Worm (Caenorhabditis elegans) whole organism, L1 larva: ENCODE results near the gene lido-8.

Experiments
- C04F5.9 ChIP-seq: sonication (generic microtip); optimal IDR thresholded peaks from 2 replicates; lab custom pipeline; 2016; ENCODE audit warnings: missing genetic modification characterization, missing compliant biosample characterization
- C16A3.4 ChIP-seq: fragments of 150-350 bp; optimal IDR thresholded peaks from 2 replicates; lab custom pipeline; 2014; ENCODE audit warnings: missing biosample characterization, missing genetic modification characterization
- C34B4.2 ChIP-seq: sonication (generic microtip); optimal IDR thresholded peaks from 2 replicates; lab custom pipeline; 2017; ENCODE audit warnings: mild to moderate bottlenecking, missing genetic modification characterization, missing compliant biosample characterization
- Y116A8C.19 ChIP-seq: sonication (generic microtip); optimal IDR thresholded peaks from 2 replicates; lab custom pipeline; 2016; ENCODE audit warnings: missing compliant biosample characterization, missing genetic modification characterization, borderline replicate concordance
- alr-1 ChIP-seq: fragments of 200-800 bp; sonication (Bioruptor generic); optimal IDR thresholded peaks from 2 replicates; lab custom pipeline; 2018; ENCODE audit warnings: borderline replicate concordance, mild to moderate bottlenecking, missing genetic modification characterization, missing compliant biosample characterization
- ama-1 ChIP-seq: fragments of 150-350 bp; optimal IDR thresholded peaks from 2 replicates; lab custom pipeline; 2014
- ceh-8 ChIP-seq: fragments of 200-800 bp; sonication (Bioruptor generic); optimal IDR thresholded peaks from 2 replicates; lab custom pipeline; 2018; ENCODE audit warnings: mild to moderate bottlenecking, missing genetic modification characterization, moderate library complexity, missing compliant biosample characterization
- ceh-82 ChIP-seq, 3 experiments: fragments of 150-350 bp in 1 of 3; sonication (generic microtip) in 2 of 3; optimal IDR thresholded peaks; 2 replicates each; lab custom pipeline; 2014 to 2017; ENCODE audit warnings: missing biosample characterization in 3 of 3, missing genetic modification characterization in 3 of 3
- ceh-88 ChIP-seq: fragments of 200-800 bp; sonication (Bioruptor generic); IDR thresholded peaks from 2 replicates; pipeline ENCODE4 v1.3.6; 2022; ENCODE audit warnings: missing genetic modification characterization, missing compliant biosample characterization
- ceh-90 ChIP-seq: sonication (generic microtip); optimal IDR thresholded peaks from 2 replicates; lab custom pipeline; 2016; ENCODE audit warnings: missing genetic modification characterization, missing compliant biosample characterization
- efl-1 ChIP-seq, 4 experiments: fragments of 150-350 bp; optimal IDR thresholded peaks in 3 of 4; peaks in 1 of 4; 1 replicate in 1 of 4; 2 replicates in 3 of 4; lab custom pipeline; 2014; ENCODE audit warnings: missing biosample characterization in 2 of 4, missing genetic modification characterization in 2 of 4, missing genetic modification reagents in 2 of 4
- efl-3 ChIP-seq: fragments of 200-800 bp; sonication (Bioruptor generic); optimal IDR thresholded peaks from 2 replicates; lab custom pipeline; 2018; ENCODE audit warnings: mild to moderate bottlenecking, missing genetic modification characterization, missing compliant biosample characterization
- elt-3 ChIP-seq, 6 experiments: fragments of 150-350 bp in 1 of 6; sonication (generic microtip); optimal IDR thresholded peaks; 2 replicates each; lab custom pipeline; 2017 to 2018; ENCODE audit warnings: missing biosample characterization in 6 of 6, missing genetic modification characterization in 6 of 6, inconsistent platforms in 1 of 6
- ets-5 ChIP-seq: fragments of 200-800 bp; sonication (Bioruptor generic); IDR thresholded peaks from 2 replicates; pipeline ENCODE4 v1.3.6; 2022; ENCODE audit warnings: missing genetic modification characterization, missing compliant biosample characterization
- fkh-10 ChIP-seq: sonication (generic microtip); optimal IDR thresholded peaks from 2 replicates; lab custom pipeline; 2017; ENCODE audit warnings: missing biosample characterization, missing genetic modification reagents, missing genetic modification characterization
- fkh-8 ChIP-seq: sonication (generic microtip); optimal IDR thresholded peaks from 2 replicates; lab custom pipeline; 2016; ENCODE audit warnings: mild to moderate bottlenecking, missing genetic modification characterization, missing compliant biosample characterization
- hlh-17 ChIP-seq: fragments of 200-800 bp; sonication (Bioruptor generic); optimal IDR thresholded peaks from 2 replicates; lab custom pipeline; 2018; ENCODE audit warnings: missing genetic modification characterization, mild to moderate bottlenecking, missing compliant biosample characterization, moderate library complexity, borderline replicate concordance
- isw-1 ChIP-seq: fragments of 200-800 bp; sonication (Bioruptor generic); IDR thresholded peaks from 2 replicates; pipeline ENCODE4 v1.3.6; 2022; ENCODE audit warnings: missing genetic modification characterization, missing compliant biosample characterization
- jun-1 ChIP-seq: fragments of 150-350 bp; optimal IDR thresholded peaks from 2 replicates; lab custom pipeline; 2014; ENCODE audit warnings: missing biosample characterization, missing genetic modification reagents, missing genetic modification characterization
- lin-39 ChIP-seq: fragments of 150-350 bp; optimal IDR thresholded peaks from 2 replicates; lab custom pipeline; 2014; ENCODE audit warnings: missing biosample characterization, missing genetic modification reagents, missing genetic modification characterization
- lsy-2 ChIP-seq, 2 experiments: fragments of 150-350 bp; optimal IDR thresholded peaks; 2 replicates each; lab custom pipeline; 2014; ENCODE audit warnings: missing biosample characterization in 2 of 2, missing genetic modification characterization in 2 of 2
- mdl-1 ChIP-seq, 2 experiments: fragments of 150-350 bp; optimal IDR thresholded peaks; 2 replicates each; lab custom pipeline; 2014 to 2017; ENCODE audit warnings: missing biosample characterization in 2 of 2, missing genetic modification characterization in 2 of 2, inconsistent platforms in 1 of 2
- mep-1 ChIP-seq: fragments of 150-350 bp; optimal IDR thresholded peaks from 2 replicates; lab custom pipeline; 2014; ENCODE audit warnings: missing biosample characterization, missing genetic modification characterization
- nhr-19 ChIP-seq: fragments of 200-800 bp; sonication (Bioruptor generic); conservative IDR thresholded peaks from 2 replicates; pipeline ENCODE4 v1.3.6; 2022; ENCODE audit warnings: missing genetic modification characterization, missing compliant biosample characterization
- nhr-20 ChIP-seq: sonication (generic microtip); optimal IDR thresholded peaks from 2 replicates; lab custom pipeline; 2016; ENCODE audit warnings: mild to moderate bottlenecking, missing genetic modification characterization, missing compliant biosample characterization
- nhr-237 ChIP-seq: fragments of 150-350 bp; optimal IDR thresholded peaks from 2 replicates; lab custom pipeline; 2014; ENCODE audit warnings: missing biosample characterization, missing genetic modification characterization
- nhr-28 ChIP-seq: fragments of 150-350 bp; optimal IDR thresholded peaks from 2 replicates; lab custom pipeline; 2014; ENCODE audit warnings: missing biosample characterization, missing genetic modification characterization
- nhr-47 ChIP-seq: sonication (generic microtip); optimal IDR thresholded peaks from 2 replicates; lab custom pipeline; 2016; ENCODE audit warnings: mild to moderate bottlenecking, missing genetic modification characterization, moderate library complexity, missing compliant biosample characterization
- nhr-71 ChIP-seq: sonication (generic microtip); optimal IDR thresholded peaks from 2 replicates; lab custom pipeline; 2016; ENCODE audit warnings: mild to moderate bottlenecking, missing genetic modification characterization, moderate library complexity, missing compliant biosample characterization
- pqm-1 ChIP-seq: sonication (generic microtip); optimal IDR thresholded peaks from 3 replicates; lab custom pipeline; 2017; ENCODE audit warnings: missing biosample characterization, missing genetic modification characterization
- rnt-1 ChIP-seq: sonication (generic microtip); optimal IDR thresholded peaks from 2 replicates; lab custom pipeline; 2016; ENCODE audit warnings: mild to moderate bottlenecking, missing genetic modification characterization, moderate library complexity, missing compliant biosample characterization
- snpc-4 ChIP-seq: fragments of 150-350 bp; optimal IDR thresholded peaks from 2 replicates; lab custom pipeline; 2014; ENCODE audit warnings: missing biosample characterization, missing genetic modification characterization
- snu-23 ChIP-seq: sonication (generic microtip); optimal IDR thresholded peaks from 2 replicates; lab custom pipeline; 2016; ENCODE audit warnings: missing genetic modification characterization, missing compliant biosample characterization
- tlp-1 ChIP-seq: fragments of 150-350 bp; optimal IDR thresholded peaks from 2 replicates; lab custom pipeline; 2014; ENCODE audit warnings: missing biosample characterization, missing genetic modification characterization
- unc-130 ChIP-seq: fragments of 150-350 bp; optimal IDR thresholded peaks from 2 replicates; lab custom pipeline; 2017; ENCODE audit warnings: missing biosample characterization, missing genetic modification characterization, inconsistent platforms
- unc-86 ChIP-seq: sonication (generic microtip); optimal IDR thresholded peaks from 2 replicates; lab custom pipeline; 2016; ENCODE audit warnings: missing genetic modification characterization, missing compliant biosample characterization
- vab-15 ChIP-seq: sonication (generic microtip); optimal IDR thresholded peaks from 2 replicates; lab custom pipeline; 2017; ENCODE audit warnings: missing genotype, mild to moderate bottlenecking, missing genetic modification characterization, missing compliant biosample characterization
- xbp-1 ChIP-seq: sonication (generic microtip); optimal IDR thresholded peaks from 2 replicates; lab custom pipeline; 2016; ENCODE audit warnings: missing genetic modification characterization, missing compliant biosample characterization
- zag-1 ChIP-seq: fragments of 150-350 bp; optimal IDR thresholded peaks from 2 replicates; lab custom pipeline; 2014; ENCODE audit warnings: missing biosample characterization, missing genetic modification characterization
- ztf-11 ChIP-seq, 2 experiments: sonication (generic microtip); optimal IDR thresholded peaks; 2 replicates each; lab custom pipeline; 2016 to 2017; ENCODE audit warnings: missing genetic modification characterization in 2 of 2, missing biosample characterization in 1 of 2, missing compliant biosample characterization in 1 of 2

lido-8 gene

ce11 chrII:2979061-2979460 lies 17.8 kb upstream of the lido-8 start:
- TF ChIP-seq C16A3.4: no peak
- TF ChIP-seq zag-1 (tag; lab: Kevin White, UChicago): no peak

ce11 chrII:2984383-2984782 lies 12.4 kb upstream of the lido-8 start:
- no peak for TF ChIP-seq nhr-237 (tag; lab: Kevin White, UChicago)
- no peak for TF ChIP-seq rnt-1 (tag; lab: Kevin White, UChicago)
- no peak for TF ChIP-seq ztf-11 (tag; optimal IDR thresholded peaks at IDR 0.05; lab: Kevin White, UChicago)
- TF ChIP-seq ets-5: no peak
- TF ChIP-seq mdl-1 (tag; optimal IDR thresholded peaks at IDR 0.05; lab: Kevin White, UChicago): no peak
- no peak for TF ChIP-seq tlp-1 (tag; lab: Kevin White, UChicago)
- TF ChIP-seq nhr-28: no peak
- no peak for TF ChIP-seq fkh-8 (tag; lab: Kevin White, UChicago)
- TF ChIP-seq mep-1 (tag; lab: Kevin White, UChicago): no peak
- TF ChIP-seq ceh-88 (GFP tag; lab: Robert Waterston, UW): no peak
- TF ChIP-seq fkh-10 (GFP tag; lab: Kevin White, UChicago): no peak
- TF ChIP-seq jun-1 (tag; lab: Kevin White, UChicago): no peak
- no peak for TF ChIP-seq xbp-1
- no peak for TF ChIP-seq alr-1
- no peak for TF ChIP-seq hlh-17 (GFP tag; lab: Kevin White, UChicago)
- TF ChIP-seq C04F5.9 (tag; lab: Kevin White, UChicago): no peak

ce11 chrII:2985446-2985845 lies 11.4 kb upstream of the lido-8 start:
- TF ChIP-seq nhr-71 (tag; lab: Kevin White, UChicago) (no peak), ceh-82 (tag; optimal IDR thresholded peaks at IDR 0.05; lab: Kevin White, UChicago) (no peak), lin-39 (tag; lab: Kevin White, UChicago) (no peak), Y116A8C.19 (tag; lab: Kevin White, UChicago) (no peak), lsy-2 (tag; optimal IDR thresholded peaks at IDR 0.05; lab: Kevin White, UChicago) (no peak), C34B4.2 (tag; lab: Kevin White, UChicago) (no peak), ama-1 (lab: Kevin White, UChicago) (no peak), ztf-11 (tag; optimal IDR thresholded peaks at IDR 0.05; lab: Kevin White, UChicago) (no peak), fkh-10 (GFP tag; lab: Kevin White, UChicago) (no peak), elt-3 (tag; optimal IDR thresholded peaks at IDR 0.05; lab: Kevin White, UChicago) (no peak)

ce11 chrII:2985935-2986498 lies 10.8 kb upstream of the lido-8 start:
- TF ChIP-seq unc-130 (tag; lab: Kevin White, UChicago): no peak
- peak; percentile 47 for TF ChIP-seq snpc-4 (tag; lab: Kevin White, UChicago)
- TF ChIP-seq, all 84 proteins: peak for 1

- TF ChIP-seq pqm-1 (tag; lab: Kevin White, UChicago) (no peak), snpc-4 (tag; lab: Kevin White, UChicago) (peak; percentile 2), C34B4.2 (tag; lab: Kevin White, UChicago) (no peak), efl-3 (no peak)
These were observed 9.7 kb upstream of the lido-8 start for ce11 chrII:2987122-2987556.

- TF ChIP-seq nhr-47 (tag; lab: Kevin White, UChicago) (peak; percentile 59), fkh-8 (tag; lab: Kevin White, UChicago) (peak; percentile 11), ceh-8 (GFP tag; lab: Kevin White, UChicago) (no peak), ceh-90 (tag; lab: Kevin White, UChicago) (no peak), efl-1 (optimal IDR thresholded peaks at IDR 0.05; lab: Kevin White, UChicago) (peak; percentile 61 to 64), efl-1 (GFP tag; optimal IDR thresholded peaks at IDR 0.05 in 1 of 2; lab: Kevin White, UChicago) (peak; percentile 30 to 44), isw-1 (peak; percentile 13; the same call in 1 of the 2 replicates), snu-23 (GFP tag; lab: Kevin White, UChicago) (peak; percentile 58), efl-3 (no peak), ztf-11 (tag; optimal IDR thresholded peaks at IDR 0.05; lab: Kevin White, UChicago) (no peak), nhr-71 (tag; lab: Kevin White, UChicago) (peak; percentile 71), mdl-1 (tag; optimal IDR thresholded peaks at IDR 0.05; lab: Kevin White, UChicago) (peak in 1 of 2 experiments; percentile 14), nhr-19 (peak; percentile 38; the same call in 1 of the 2 replicates), tlp-1 (tag; lab: Kevin White, UChicago) (no peak), mep-1 (tag; lab: Kevin White, UChicago) (peak; percentile 6), nhr-20 (tag; lab: Kevin White, UChicago) (peak; percentile 38), rnt-1 (tag; lab: Kevin White, UChicago) (peak; percentile 78), ceh-82 (tag; optimal IDR thresholded peaks at IDR 0.05; lab: Kevin White, UChicago) (peak in 1 of 3 experiments; percentile 35), jun-1 (tag; lab: Kevin White, UChicago) (peak; percentile 9), unc-86 (tag; lab: Kevin White, UChicago) (peak; percentile 15), vab-15 (tag; lab: Kevin White, UChicago) (peak; percentile 6)
These were observed 8.9 kb upstream of the lido-8 start, which contains the start of gene lido-7 for ce11 chrII:2987854-2988350. lido-7 (plus strand) TSS chrII:2988300.
